Worm (Caenorhabditis elegans) whole organism, mixed stage, embryonic: ENCODE results near the gene atp-5.
A peak's percentile ranks its signal among the peaks of the same experiment; 100 is the strongest.

Experiments
- M03D4.4 ChIP-seq: sonication (generic microtip); optimal IDR thresholded peaks from 2 replicates; lab custom pipeline; 2017; ENCODE audit warnings: mild to moderate bottlenecking, missing genetic modification characterization, missing compliant biosample characterization
- bed-3 ChIP-seq: fragments of 200-800 bp; sonication (Bioruptor generic); optimal IDR thresholded peaks from 3 replicates; lab custom pipeline; 2018; ENCODE audit warnings: mild to moderate bottlenecking, missing genetic modification characterization, moderate library complexity, missing compliant biosample characterization
- blmp-1 ChIP-seq: fragments of 150-350 bp; optimal IDR thresholded peaks from 2 replicates; lab custom pipeline; 2014; ENCODE audit warnings: missing biosample characterization, missing genetic modification characterization
- ceh-39 ChIP-seq: fragments of 150-350 bp; optimal IDR thresholded peaks from 2 replicates; lab custom pipeline; 2014; ENCODE audit warnings: missing biosample characterization, missing genetic modification characterization
- ceh-83 ChIP-seq: fragments of 200-800 bp; sonication (Bioruptor generic); optimal IDR thresholded peaks from 2 replicates; lab custom pipeline; 2018; ENCODE audit warnings: mild to moderate bottlenecking, missing genetic modification characterization, missing compliant biosample characterization
- ces-1 ChIP-seq: fragments of 150-350 bp; optimal IDR thresholded peaks from 2 replicates; lab custom pipeline; 2014; ENCODE audit warnings: missing biosample characterization, missing genetic modification reagents, missing genetic modification characterization
- cnd-1 ChIP-seq: fragments of 200-800 bp; sonication (Bioruptor generic); optimal IDR thresholded peaks from 2 replicates; lab custom pipeline; 2018; ENCODE audit warnings: mild to moderate bottlenecking, missing genetic modification characterization, missing compliant biosample characterization
- drap-1 ChIP-seq: fragments of 200-800 bp; sonication (Bioruptor generic); optimal IDR thresholded peaks from 3 replicates; lab custom pipeline; 2018; ENCODE audit warnings: mild to moderate bottlenecking, missing genetic modification characterization, missing compliant biosample characterization
- elt-1 ChIP-seq: sonication (generic microtip); optimal IDR thresholded peaks from 2 replicates; lab custom pipeline; 2017; ENCODE audit warnings: missing genetic modification characterization, mild to moderate bottlenecking, missing compliant biosample characterization, antibody characterized with exemption, moderate library complexity, borderline replicate concordance; ENCODE audit not compliant: insufficient read depth
- elt-3 ChIP-seq: fragments of 150-350 bp; optimal IDR thresholded peaks from 2 replicates; lab custom pipeline; 2014; ENCODE audit warnings: missing biosample characterization, missing genetic modification characterization
- flh-1 ChIP-seq: fragments of 200-800 bp; sonication (Bioruptor generic); optimal IDR thresholded peaks from 2 replicates; lab custom pipeline; 2018; ENCODE audit warnings: mild to moderate bottlenecking, missing genetic modification characterization, moderate library complexity, missing compliant biosample characterization
- ham-2 ChIP-seq: fragments of 200-800 bp; sonication (Bioruptor generic); optimal IDR thresholded peaks from 2 replicates; lab custom pipeline; 2018; ENCODE audit warnings: mild to moderate bottlenecking, missing genetic modification characterization, missing compliant biosample characterization
- hlh-1 ChIP-seq: fragments of 150-350 bp; optimal IDR thresholded peaks from 2 replicates; lab custom pipeline; 2014; ENCODE audit warnings: missing biosample characterization, missing genetic modification reagents, missing genetic modification characterization
- lsy-2 ChIP-seq: fragments of 150-350 bp; optimal IDR thresholded peaks from 2 replicates; lab custom pipeline; 2014; ENCODE audit warnings: missing biosample characterization, missing genetic modification characterization
- mab-5 ChIP-seq: fragments of 150-350 bp; optimal IDR thresholded peaks from 2 replicates; lab custom pipeline; 2014; ENCODE audit warnings: missing biosample characterization, missing genetic modification characterization
- mep-1 ChIP-seq: fragments of 150-350 bp; optimal IDR thresholded peaks from 2 replicates; lab custom pipeline; 2017; ENCODE audit warnings: missing biosample characterization, missing genetic modification reagents, missing genetic modification characterization, inconsistent platforms
- mls-2 ChIP-seq: sonication (generic microtip); optimal IDR thresholded peaks from 2 replicates; lab custom pipeline; 2016; ENCODE audit warnings: mild to moderate bottlenecking, missing genetic modification characterization, moderate library complexity, missing compliant biosample characterization
- nhr-12 ChIP-seq: fragments of 150-350 bp; optimal IDR thresholded peaks from 2 replicates; lab custom pipeline; 2014; ENCODE audit warnings: missing biosample characterization, missing genetic modification characterization
- nhr-2 ChIP-seq: fragments of 150-350 bp; optimal IDR thresholded peaks from 2 replicates; lab custom pipeline; 2014; ENCODE audit warnings: missing biosample characterization, missing genetic modification characterization
- nhr-237 ChIP-seq: fragments of 150-350 bp; optimal IDR thresholded peaks from 2 replicates; lab custom pipeline; 2014; ENCODE audit warnings: missing biosample characterization, missing genetic modification characterization
- nhr-28 ChIP-seq: fragments of 150-350 bp; optimal IDR thresholded peaks from 2 replicates; lab custom pipeline; 2014; ENCODE audit warnings: missing biosample characterization, missing genetic modification characterization
- nhr-76 ChIP-seq: sonication (generic microtip); optimal IDR thresholded peaks from 2 replicates; lab custom pipeline; 2017; ENCODE audit warnings: missing biosample characterization, missing genetic modification characterization
- sem-2 ChIP-seq: fragments of 200-800 bp; sonication (Bioruptor generic); optimal IDR thresholded peaks from 2 replicates; lab custom pipeline; 2018; ENCODE audit warnings: mild to moderate bottlenecking, missing genetic modification characterization, missing compliant biosample characterization
- snpc-4 ChIP-seq: fragments of 150-350 bp; optimal IDR thresholded peaks from 2 replicates; lab custom pipeline; 2014; ENCODE audit warnings: missing biosample characterization, missing genetic modification characterization
- tbx-8 ChIP-seq: fragments of 200-800 bp; sonication (Bioruptor generic); optimal IDR thresholded peaks from 2 replicates; lab custom pipeline; 2018; ENCODE audit warnings: mild to moderate bottlenecking, missing genetic modification characterization, moderate library complexity, missing compliant biosample characterization
- unc-120 ChIP-seq: sonication (generic microtip); optimal IDR thresholded peaks from 2 replicates; lab custom pipeline; 2017; ENCODE audit warnings: missing genetic modification characterization, missing compliant biosample characterization; ENCODE audit not compliant: poor library complexity, severe bottlenecking
- unc-39 ChIP-seq: fragments of 150-350 bp; optimal IDR thresholded peaks from 2 replicates; lab custom pipeline; 2014; ENCODE audit warnings: missing biosample characterization, missing genetic modification characterization
- unc-62 ChIP-seq: fragments of 150-350 bp; optimal IDR thresholded peaks from 2 replicates; lab custom pipeline; 2014; ENCODE audit warnings: missing biosample characterization, missing genetic modification reagents, missing genetic modification characterization
- zip-8 ChIP-seq: fragments of 150-350 bp; optimal IDR thresholded peaks from 2 replicates; lab custom pipeline; 2014; ENCODE audit warnings: missing biosample characterization, missing genetic modification characterization
- ztf-11 ChIP-seq: fragments of 150-350 bp; optimal IDR thresholded peaks from 2 replicates; lab custom pipeline; 2014; ENCODE audit warnings: missing biosample characterization, missing genetic modification characterization

Gene atp-5

DNA sequence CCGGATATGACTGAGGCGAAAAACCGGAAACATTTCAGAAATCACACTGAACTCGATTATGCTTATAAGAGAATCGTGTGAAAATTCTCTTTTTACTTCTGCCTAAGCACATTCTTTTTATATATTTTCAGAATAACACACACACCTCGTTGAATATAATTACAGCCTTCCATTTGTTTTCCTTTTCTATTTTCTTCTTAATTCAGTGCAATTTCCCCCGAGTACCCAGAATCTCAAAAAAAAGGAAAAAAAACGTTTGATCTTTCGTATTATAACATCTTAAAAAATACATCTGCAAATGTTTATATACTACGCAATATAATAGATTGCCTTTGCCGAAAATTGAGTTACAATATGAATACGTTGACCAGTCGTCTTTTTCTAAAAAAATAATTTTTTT, 8.1 kb upstream of the atp-5 start:
- TF ChIP-seq nhr-12 (tag; lab: Kevin White, UChicago) = no peak
- TF ChIP-seq hlh-1 (tag; lab: Kevin White, UChicago) = no peak
- no peak for TF ChIP-seq mls-2 (tag; lab: Kevin White, UChicago)
- TF ChIP-seq bed-3 (GFP tag; lab: Kevin White, UChicago) = no peak
- TF ChIP-seq lsy-2 (tag; lab: Kevin White, UChicago) = no peak
- TF ChIP-seq, all 35 proteins: peak for 0

DNA sequence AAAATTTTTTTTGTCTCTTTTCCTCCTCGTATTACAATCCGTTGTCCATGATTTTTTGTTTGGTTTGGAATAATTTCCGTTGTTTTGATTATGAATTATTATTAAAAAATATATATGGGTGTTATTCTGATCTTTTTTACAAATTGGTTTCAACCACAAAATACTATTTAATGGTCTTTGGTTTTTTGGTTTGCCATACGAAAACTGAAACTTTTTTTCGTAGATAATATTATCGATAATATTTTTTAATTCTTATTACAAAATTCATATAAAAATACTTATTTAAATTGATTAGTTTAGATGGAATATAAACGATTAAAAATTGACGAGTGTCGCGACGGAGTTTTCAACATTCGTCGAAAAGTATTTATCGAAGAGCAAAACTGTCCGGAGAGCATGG, 3.5 kb upstream of the atp-5 start, which contains the start of gene jmjd-5:
TSS of gene jmjd-5 (plus strand) at position 301 of the 400 bp plus-strand sequence.
- TF ChIP-seq elt-3 (tag; lab: Kevin White, UChicago) (no peak), nhr-12 (tag; lab: Kevin White, UChicago) (no peak), lsy-2 (tag; lab: Kevin White, UChicago) (no peak), M03D4.4 (tag; lab: Kevin White, UChicago) (no peak), mls-2 (tag; lab: Kevin White, UChicago) (no peak), tbx-8 (GFP tag; lab: Kevin White, UChicago) (no peak), ces-1 (GFP tag; lab: Kevin White, UChicago) (no peak), zip-8 (tag; lab: Kevin White, UChicago) (no peak), cnd-1 (tag; lab: Kevin White, UChicago) (no peak), ceh-39 (tag; lab: Kevin White, UChicago) (no peak), nhr-28 (no peak), unc-39 (tag; lab: Kevin White, UChicago) (no peak), flh-1 (GFP tag; lab: Kevin White, UChicago) (no peak), unc-120 (no peak), sem-2 (GFP tag; lab: Kevin White, UChicago) (no peak), snpc-4 (tag; lab: Kevin White, UChicago) (no peak), blmp-1 (tag; lab: Kevin White, UChicago) (no peak), nhr-76 (tag; lab: Kevin White, UChicago) (no peak), ham-2 (GFP tag; lab: Kevin White, UChicago) (no peak)

- TF ChIP-seq elt-3 (tag; lab: Kevin White, UChicago) (no peak), nhr-2 (no peak), ceh-83 (GFP tag; lab: Kevin White, UChicago) (no peak), flh-1 (GFP tag; lab: Kevin White, UChicago) (no peak), nhr-237 (tag; lab: Kevin White, UChicago) (no peak), mab-5 (tag; lab: Kevin White, UChicago) (no peak), bed-3 (GFP tag; lab: Kevin White, UChicago) (no peak)
Observed at ce11 chrV:11124922-11125321, 1.3 kb upstream of the atp-5 start, which contains the start of gene C06H2.2. Gene C06H2.2, plus strand, starts transcription at chrV:11125222.

DNA sequence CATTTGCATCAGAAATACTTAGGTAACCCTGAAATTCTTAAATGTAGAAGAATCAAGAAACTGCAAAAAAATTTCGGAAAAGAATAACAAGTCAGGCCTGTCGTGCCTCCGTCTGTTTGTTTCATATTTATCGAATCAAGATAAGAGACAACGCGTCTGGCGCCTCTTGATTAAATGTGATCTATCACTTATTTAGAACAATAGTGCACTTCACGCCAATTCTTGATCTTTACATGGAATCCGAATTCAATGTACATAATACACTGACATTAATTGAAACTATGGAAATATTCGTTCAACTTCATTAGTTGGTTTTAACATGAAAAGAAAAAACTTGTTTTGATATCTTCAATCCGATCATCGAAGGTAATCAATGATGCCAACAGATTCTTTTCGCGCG, 1.2 kb downstream of the atp-5 start, which contains the start of gene mboa-2:
TSS of gene mboa-2 (minus strand) at position 28 of the 400 bp plus-strand sequence.
- TF ChIP-seq mep-1 (tag; lab: Kevin White, UChicago) (no peak), nhr-2 (no peak), ceh-39 (tag; lab: Kevin White, UChicago) (no peak), unc-62 (GFP tag; lab: Kevin White, UChicago) (no peak), ceh-83 (GFP tag; lab: Kevin White, UChicago) (no peak), hlh-1 (tag; lab: Kevin White, UChicago) (no peak), ham-2 (GFP tag; lab: Kevin White, UChicago) (no peak), nhr-76 (tag; lab: Kevin White, UChicago) (no peak), nhr-28 (no peak), M03D4.4 (tag; lab: Kevin White, UChicago) (no peak), nhr-237 (tag; lab: Kevin White, UChicago) (no peak), drap-1 (no peak), zip-8 (tag; lab: Kevin White, UChicago) (no peak), mls-2 (tag; lab: Kevin White, UChicago) (no peak), ztf-11 (no peak), blmp-1 (tag; lab: Kevin White, UChicago) (no peak), sem-2 (GFP tag; lab: Kevin White, UChicago) (no peak), unc-39 (tag; lab: Kevin White, UChicago) (no peak), nhr-12 (tag; lab: Kevin White, UChicago) (no peak), elt-1 (tag; lab: Kevin White, UChicago) (no peak)
- TF ChIP-seq, all 35 proteins: peak for 0

- TF ChIP-seq mep-1 (tag; lab: Kevin White, UChicago) (peak; percentile 33), nhr-28 (no peak), hlh-1 (tag; lab: Kevin White, UChicago) (peak; percentile 56), ces-1 (GFP tag; lab: Kevin White, UChicago) (peak; percentile 84), lsy-2 (tag; lab: Kevin White, UChicago) (no peak), bed-3 (GFP tag; lab: Kevin White, UChicago) (no peak)
Observed at ce11 chrV:11121247-11121646, 2.4 kb downstream of the atp-5 start.
